Worm (Caenorhabditis elegans): ENCODE measurements around the gene str-116.

DNA sequence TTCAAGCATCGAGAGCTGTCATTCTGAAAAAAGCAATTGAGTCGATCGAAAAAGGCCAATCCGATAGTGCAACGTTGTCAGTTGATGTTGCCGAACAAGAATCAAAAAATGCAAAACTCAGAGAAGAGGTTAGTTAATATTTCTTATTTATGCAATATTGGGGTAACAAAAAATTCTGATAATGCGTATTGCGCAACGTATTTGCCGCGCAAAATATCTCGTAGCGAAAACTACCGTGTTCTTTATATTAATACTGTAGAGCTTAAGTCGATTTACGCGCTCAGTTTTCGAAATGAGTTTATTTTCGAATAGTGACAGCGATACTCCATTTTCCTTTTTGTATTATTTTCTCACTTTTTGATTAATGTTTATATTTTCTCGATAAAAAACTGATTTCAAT is 21.8 kb upstream of the str-116 start:
- no peak for TF ChIP-seq tlf-1 (GFP tag; optimal IDR thresholded peaks at IDR 0.05)
- no peak for TF ChIP-seq ets-4 (GFP tag; optimal IDR thresholded peaks at IDR 0.05)
- TF ChIP-seq egl-44 (GFP tag; IDR thresholded peaks at IDR 0.05): no peak
- no peak for TF ChIP-seq ztf-26 (tag; optimal IDR thresholded peaks at IDR 0.05)
